Worm (Caenorhabditis elegans) whole organism, L3 larva: ENCODE data around the gene F13H8.8.

ENCODE experiments used
- R02D3.7 ChIP-seq: fragments of 150-350 bp; optimal IDR thresholded peaks from 2 replicates; lab custom pipeline; 2014; ENCODE audit warnings: missing biosample characterization, missing genetic modification characterization
- ama-1 ChIP-seq: fragments of 150-350 bp; optimal IDR thresholded peaks from 2 replicates; lab custom pipeline; 2018
- elt-1 ChIP-seq: fragments of 150-350 bp; optimal IDR thresholded peaks from 2 replicates; lab custom pipeline; 2014; ENCODE audit warnings: missing biosample characterization, missing genetic modification characterization
- fkh-10 ChIP-seq: sonication (generic microtip); optimal IDR thresholded peaks from 2 replicates; lab custom pipeline; 2017; ENCODE audit warnings: missing biosample characterization, missing genetic modification reagents, missing genetic modification characterization
- hmg-11 ChIP-seq: sonication (generic microtip); optimal IDR thresholded peaks from 2 replicates; lab custom pipeline; 2016; ENCODE audit warnings: missing genetic modification characterization, missing compliant biosample characterization
- mml-1 ChIP-seq: fragments of 150-350 bp; sonication (generic microtip); optimal IDR thresholded peaks from 3 replicates; lab custom pipeline; 2014; ENCODE audit warnings: missing biosample characterization, missing genetic modification characterization
- pha-4 ChIP-seq: fragments of 150-350 bp; optimal IDR thresholded peaks from 2 replicates; lab custom pipeline; 2014; ENCODE audit warnings: missing biosample characterization, missing genetic modification reagents, missing genetic modification characterization
- skn-1 ChIP-seq: fragments of 150-350 bp; optimal IDR thresholded peaks from 2 replicates; lab custom pipeline; 2014; ENCODE audit warnings: missing biosample characterization, missing genetic modification characterization
- unc-62 ChIP-seq: fragments of 150-350 bp; sonication (generic microtip); optimal IDR thresholded peaks from 4 replicates; lab custom pipeline; 2014; ENCODE audit warnings: missing biosample characterization, missing genetic modification reagents, missing genetic modification characterization
- ztf-11 ChIP-seq: fragments of 150-350 bp; optimal IDR thresholded peaks from 2 replicates; lab custom pipeline; 2014; ENCODE audit warnings: missing biosample characterization, missing genetic modification characterization

DNA sequence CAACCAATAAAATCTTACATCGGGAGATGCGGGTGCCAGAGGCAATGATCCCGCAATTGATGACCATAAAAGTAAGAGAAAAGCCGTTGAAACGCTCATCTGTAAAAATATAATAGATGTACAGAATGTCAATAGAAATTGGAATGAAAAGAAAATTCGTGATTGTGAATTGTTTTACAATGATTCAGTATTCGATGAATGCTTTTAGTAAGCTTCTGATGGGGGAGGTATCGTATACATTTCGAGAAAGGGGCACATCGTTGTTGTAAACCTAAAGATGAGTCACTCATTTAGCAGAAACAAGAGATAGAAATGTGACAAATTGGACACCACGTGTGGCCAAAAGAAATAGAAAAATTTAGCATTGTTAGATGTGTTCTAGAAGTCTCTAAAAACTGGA lies 45.3 kb downstream of the F13H8.8 start, which contains the start of gene C30B5.6:
- TF ChIP-seq pha-4 (tag; lab: Kevin White, UChicago): no peak
- no peak for TF ChIP-seq hmg-11
- no peak for TF ChIP-seq mml-1 (tag; lab: Kevin White, UChicago)
- TF ChIP-seq ama-1 (lab: Kevin White, UChicago): no peak
- no peak for TF ChIP-seq ztf-11 (tag; lab: Kevin White, UChicago)
- no peak for TF ChIP-seq unc-62
- TF ChIP-seq skn-1 (tag; lab: Kevin White, UChicago): no peak
- TF ChIP-seq fkh-10: no peak
- no peak for TF ChIP-seq elt-1 (tag; lab: Kevin White, UChicago)
- TF ChIP-seq R02D3.7 (tag; lab: Kevin White, UChicago): no peak
